Worm (Caenorhabditis elegans) whole organism, mixed stage, embryonic: ENCODE measurements around the gene cest-2.3.

ENCODE experiments used
- M03D4.4 ChIP-seq: sonication (generic microtip); optimal IDR thresholded peaks from 2 replicates; lab custom pipeline; 2017; ENCODE audit warnings: mild to moderate bottlenecking, missing genetic modification characterization, missing compliant biosample characterization
- bed-3 ChIP-seq: fragments of 200-800 bp; sonication (Bioruptor generic); optimal IDR thresholded peaks from 3 replicates; lab custom pipeline; 2018; ENCODE audit warnings: mild to moderate bottlenecking, missing genetic modification characterization, moderate library complexity, missing compliant biosample characterization
- blmp-1 ChIP-seq: fragments of 150-350 bp; optimal IDR thresholded peaks from 2 replicates; lab custom pipeline; 2014; ENCODE audit warnings: missing biosample characterization, missing genetic modification characterization
- ceh-39 ChIP-seq: fragments of 150-350 bp; optimal IDR thresholded peaks from 2 replicates; lab custom pipeline; 2014; ENCODE audit warnings: missing biosample characterization, missing genetic modification characterization
- ceh-43 ChIP-seq: fragments of 200-800 bp; sonication (Bioruptor generic); optimal IDR thresholded peaks from 2 replicates; lab custom pipeline; 2018; ENCODE audit warnings: mild to moderate bottlenecking, missing genetic modification characterization, moderate library complexity, missing compliant biosample characterization
- ceh-83 ChIP-seq: fragments of 200-800 bp; sonication (Bioruptor generic); optimal IDR thresholded peaks from 2 replicates; lab custom pipeline; 2018; ENCODE audit warnings: mild to moderate bottlenecking, missing genetic modification characterization, missing compliant biosample characterization
- ces-1 ChIP-seq: fragments of 150-350 bp; optimal IDR thresholded peaks from 2 replicates; lab custom pipeline; 2014; ENCODE audit warnings: missing biosample characterization, missing genetic modification reagents, missing genetic modification characterization
- cnd-1 ChIP-seq: fragments of 200-800 bp; sonication (Bioruptor generic); optimal IDR thresholded peaks from 2 replicates; lab custom pipeline; 2018; ENCODE audit warnings: mild to moderate bottlenecking, missing genetic modification characterization, missing compliant biosample characterization
- drap-1 ChIP-seq: fragments of 200-800 bp; sonication (Bioruptor generic); optimal IDR thresholded peaks from 3 replicates; lab custom pipeline; 2018; ENCODE audit warnings: mild to moderate bottlenecking, missing genetic modification characterization, missing compliant biosample characterization
- elt-1 ChIP-seq: sonication (generic microtip); optimal IDR thresholded peaks from 2 replicates; lab custom pipeline; 2017; ENCODE audit warnings: missing genetic modification characterization, mild to moderate bottlenecking, missing compliant biosample characterization, antibody characterized with exemption, moderate library complexity, borderline replicate concordance; ENCODE audit not compliant: insufficient read depth
- elt-3 ChIP-seq: fragments of 150-350 bp; optimal IDR thresholded peaks from 2 replicates; lab custom pipeline; 2014; ENCODE audit warnings: missing biosample characterization, missing genetic modification characterization
- flh-1 ChIP-seq: fragments of 200-800 bp; sonication (Bioruptor generic); optimal IDR thresholded peaks from 2 replicates; lab custom pipeline; 2018; ENCODE audit warnings: mild to moderate bottlenecking, missing genetic modification characterization, moderate library complexity, missing compliant biosample characterization
- ham-2 ChIP-seq: fragments of 200-800 bp; sonication (Bioruptor generic); optimal IDR thresholded peaks from 2 replicates; lab custom pipeline; 2018; ENCODE audit warnings: mild to moderate bottlenecking, missing genetic modification characterization, missing compliant biosample characterization
- hlh-1 ChIP-seq: fragments of 150-350 bp; optimal IDR thresholded peaks from 2 replicates; lab custom pipeline; 2014; ENCODE audit warnings: missing biosample characterization, missing genetic modification reagents, missing genetic modification characterization
- lin-13 ChIP-seq: fragments of 150-350 bp; optimal IDR thresholded peaks from 2 replicates; lab custom pipeline; 2014; ENCODE audit warnings: missing biosample characterization, missing genetic modification characterization
- lsy-2 ChIP-seq: fragments of 150-350 bp; optimal IDR thresholded peaks from 2 replicates; lab custom pipeline; 2014; ENCODE audit warnings: missing biosample characterization, missing genetic modification characterization
- mep-1 ChIP-seq: fragments of 150-350 bp; optimal IDR thresholded peaks from 2 replicates; lab custom pipeline; 2017; ENCODE audit warnings: missing biosample characterization, missing genetic modification reagents, missing genetic modification characterization, inconsistent platforms
- mls-2 ChIP-seq: sonication (generic microtip); optimal IDR thresholded peaks from 2 replicates; lab custom pipeline; 2016; ENCODE audit warnings: mild to moderate bottlenecking, missing genetic modification characterization, moderate library complexity, missing compliant biosample characterization
- nhr-12 ChIP-seq: fragments of 150-350 bp; optimal IDR thresholded peaks from 2 replicates; lab custom pipeline; 2014; ENCODE audit warnings: missing biosample characterization, missing genetic modification characterization
- nhr-2 ChIP-seq: fragments of 150-350 bp; optimal IDR thresholded peaks from 2 replicates; lab custom pipeline; 2014; ENCODE audit warnings: missing biosample characterization, missing genetic modification characterization
- nhr-237 ChIP-seq: fragments of 150-350 bp; optimal IDR thresholded peaks from 2 replicates; lab custom pipeline; 2014; ENCODE audit warnings: missing biosample characterization, missing genetic modification characterization
- nhr-28 ChIP-seq: fragments of 150-350 bp; optimal IDR thresholded peaks from 2 replicates; lab custom pipeline; 2014; ENCODE audit warnings: missing biosample characterization, missing genetic modification characterization
- nhr-76 ChIP-seq: sonication (generic microtip); optimal IDR thresholded peaks from 2 replicates; lab custom pipeline; 2017; ENCODE audit warnings: missing biosample characterization, missing genetic modification characterization
- pha-4 ChIP-seq: fragments of 150-350 bp; optimal IDR thresholded peaks from 2 replicates; lab custom pipeline; 2018; ENCODE audit warnings: missing biosample characterization, missing genetic modification reagents, missing genetic modification characterization
- sem-2 ChIP-seq: fragments of 200-800 bp; sonication (Bioruptor generic); optimal IDR thresholded peaks from 2 replicates; lab custom pipeline; 2018; ENCODE audit warnings: mild to moderate bottlenecking, missing genetic modification characterization, missing compliant biosample characterization
- snpc-4 ChIP-seq: fragments of 150-350 bp; optimal IDR thresholded peaks from 2 replicates; lab custom pipeline; 2014; ENCODE audit warnings: missing biosample characterization, missing genetic modification characterization
- sptf-1 ChIP-seq: sonication (generic microtip); optimal IDR thresholded peaks from 2 replicates; lab custom pipeline; 2017; ENCODE audit warnings: mild to moderate bottlenecking, missing genetic modification characterization, moderate library complexity, missing compliant biosample characterization
- tbx-8 ChIP-seq: fragments of 200-800 bp; sonication (Bioruptor generic); optimal IDR thresholded peaks from 2 replicates; lab custom pipeline; 2018; ENCODE audit warnings: mild to moderate bottlenecking, missing genetic modification characterization, moderate library complexity, missing compliant biosample characterization
- unc-120 ChIP-seq: sonication (generic microtip); optimal IDR thresholded peaks from 2 replicates; lab custom pipeline; 2017; ENCODE audit warnings: missing genetic modification characterization, missing compliant biosample characterization; ENCODE audit not compliant: poor library complexity, severe bottlenecking
- unc-39 ChIP-seq: fragments of 150-350 bp; optimal IDR thresholded peaks from 2 replicates; lab custom pipeline; 2014; ENCODE audit warnings: missing biosample characterization, missing genetic modification characterization
- unc-62 ChIP-seq: fragments of 150-350 bp; optimal IDR thresholded peaks from 2 replicates; lab custom pipeline; 2014; ENCODE audit warnings: missing biosample characterization, missing genetic modification reagents, missing genetic modification characterization
- zip-8 ChIP-seq: fragments of 150-350 bp; optimal IDR thresholded peaks from 2 replicates; lab custom pipeline; 2014; ENCODE audit warnings: missing biosample characterization, missing genetic modification characterization
- ztf-11 ChIP-seq: fragments of 150-350 bp; optimal IDR thresholded peaks from 2 replicates; lab custom pipeline; 2014; ENCODE audit warnings: missing biosample characterization, missing genetic modification characterization

Gene cest-2.3

DNA sequence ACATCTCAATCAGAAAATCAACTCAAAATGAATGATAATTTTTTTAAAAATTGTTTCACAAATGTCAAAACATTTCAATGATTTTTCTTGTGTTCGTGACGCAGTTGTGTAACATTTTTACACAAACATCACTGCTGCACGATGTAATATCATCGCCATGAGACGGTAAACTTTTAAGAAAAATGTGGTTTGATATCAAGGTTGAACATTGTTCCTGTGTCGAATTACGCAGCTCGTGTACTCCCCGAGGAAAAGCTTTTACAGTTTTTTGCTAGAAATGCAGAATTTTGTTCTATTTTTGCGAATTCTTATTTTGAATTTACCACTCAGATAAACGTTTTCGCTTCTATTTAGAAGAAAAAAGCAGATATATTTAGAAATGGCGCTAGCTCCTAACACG is 14.9 kb upstream of the cest-2.3 start:
- no peak for TF ChIP-seq hlh-1
- TF ChIP-seq lin-13 (tag; lab: Kevin White, UChicago) = no peak
- TF ChIP-seq ceh-83 = no peak
- no peak for TF ChIP-seq zip-8
- TF ChIP-seq nhr-2 = no peak
- TF ChIP-seq ceh-39 (tag; lab: Kevin White, UChicago) = no peak
- no peak for TF ChIP-seq nhr-76 (tag; lab: Kevin White, UChicago)
- TF ChIP-seq ceh-43 = no peak
- no peak for TF ChIP-seq mls-2
- TF ChIP-seq unc-39 = no peak
- TF ChIP-seq ham-2 (GFP tag; lab: Kevin White, UChicago) = no peak
- TF ChIP-seq sem-2 (GFP tag; lab: Kevin White, UChicago) = no peak
- TF ChIP-seq lsy-2 (tag; lab: Kevin White, UChicago) = no peak

DNA sequence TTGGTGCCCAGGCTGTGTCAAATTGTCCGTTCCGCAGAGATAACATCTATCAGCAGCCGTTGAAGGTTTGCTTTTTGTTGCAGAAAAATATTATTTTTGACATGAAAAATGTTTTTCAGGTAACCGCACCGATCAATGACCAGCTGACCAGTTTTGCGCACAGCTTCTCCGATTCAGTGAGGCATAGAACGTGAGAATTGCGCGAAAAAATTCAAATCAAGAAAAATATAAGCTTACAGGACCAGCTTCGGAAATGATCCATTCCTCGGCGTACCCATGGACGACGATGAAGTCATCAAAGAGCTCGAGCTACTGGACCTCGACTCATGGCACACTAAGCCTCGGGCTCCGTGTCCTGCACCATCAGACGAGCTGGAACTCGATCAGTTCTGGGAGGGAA is 11.8 kb upstream of the cest-2.3 start:
- no peak for TF ChIP-seq unc-120
- TF ChIP-seq unc-62 (GFP tag; lab: Kevin White, UChicago) = no peak
- TF ChIP-seq nhr-76 (tag; lab: Kevin White, UChicago) = no peak
- no peak for TF ChIP-seq cnd-1
- TF ChIP-seq tbx-8 (GFP tag; lab: Kevin White, UChicago) = no peak
- no peak for TF ChIP-seq M03D4.4 (tag; lab: Kevin White, UChicago)
- TF ChIP-seq ceh-39 (tag; lab: Kevin White, UChicago) = no peak
- no peak for TF ChIP-seq nhr-2

- TF ChIP-seq nhr-12 (tag; lab: Kevin White, UChicago) = no peak
- TF ChIP-seq tbx-8 (GFP tag; lab: Kevin White, UChicago) = no peak
- no peak for TF ChIP-seq nhr-2
- TF ChIP-seq nhr-28 (tag; lab: Kevin White, UChicago) = no peak
- no peak for TF ChIP-seq sem-2 (GFP tag; lab: Kevin White, UChicago)
- TF ChIP-seq unc-62 (GFP tag; lab: Kevin White, UChicago) = no peak
- no peak for TF ChIP-seq ceh-39 (tag; lab: Kevin White, UChicago)
- TF ChIP-seq ceh-43 = no peak
- no peak for TF ChIP-seq ham-2 (GFP tag; lab: Kevin White, UChicago)
- no peak for TF ChIP-seq snpc-4 (tag; lab: Kevin White, UChicago)
- TF ChIP-seq nhr-237 (tag; lab: Kevin White, UChicago) = no peak
- TF ChIP-seq ces-1 (GFP tag; lab: Kevin White, UChicago) = peak; percentile 58
- TF ChIP-seq unc-39 = no peak
- peak; percentile 73 for TF ChIP-seq hlh-1
- TF ChIP-seq drap-1 (GFP tag; lab: Kevin White, UChicago) = no peak
- no peak for TF ChIP-seq zip-8
- TF ChIP-seq mep-1 (tag; lab: Kevin White, UChicago) = peak; percentile 23
- no peak for TF ChIP-seq unc-120
- TF ChIP-seq pha-4 (tag; lab: Kevin White, UChicago) = no peak
- TF ChIP-seq bed-3 (GFP tag; lab: Kevin White, UChicago) = no peak
- no peak for TF ChIP-seq lin-13 (tag; lab: Kevin White, UChicago)
- TF ChIP-seq sptf-1 = no peak
- TF ChIP-seq ztf-11 = no peak
- peak; percentile 11 for TF ChIP-seq mls-2
- peak; percentile 4 for TF ChIP-seq elt-3 (tag; lab: Kevin White, UChicago)
- TF ChIP-seq blmp-1 = peak; percentile 65
- TF ChIP-seq lsy-2 (tag; lab: Kevin White, UChicago) = peak; percentile 35
- TF ChIP-seq, all 35 proteins: peak for 7
These were observed 10.7 kb upstream of the cest-2.3 start, which contains the start of gene atfs-1 for ce11 chrV:14193451-14193850. TSS of gene atfs-1 (plus strand) at chrV:14193663.

ce11 chrV:14192870-14193269 is 10.1 kb upstream of the cest-2.3 start:
- TF ChIP-seq ceh-83 (no peak), elt-1 (tag; lab: Kevin White, UChicago) (no peak), cnd-1 (no peak), elt-3 (tag; lab: Kevin White, UChicago) (no peak), nhr-28 (tag; lab: Kevin White, UChicago) (no peak)

- TF ChIP-seq blmp-1 (no peak), nhr-28 (tag; lab: Kevin White, UChicago) (no peak), nhr-12 (tag; lab: Kevin White, UChicago) (no peak), tbx-8 (GFP tag; lab: Kevin White, UChicago) (no peak), zip-8 (no peak), ceh-43 (no peak), sptf-1 (no peak), snpc-4 (tag; lab: Kevin White, UChicago) (no peak), flh-1 (GFP tag; lab: Kevin White, UChicago) (no peak), nhr-237 (tag; lab: Kevin White, UChicago) (no peak), ham-2 (GFP tag; lab: Kevin White, UChicago) (no peak), unc-120 (no peak), mep-1 (tag; lab: Kevin White, UChicago) (no peak), nhr-2 (no peak), M03D4.4 (tag; lab: Kevin White, UChicago) (no peak)
These were observed 4.3 kb upstream of the cest-2.3 start for ce11 chrV:14187104-14187503.
